Fruit fly (Drosophila melanogaster): ENCODE results near the gene GramD1B.

dm6 chr2L:3387643-3388042 lies 14.5 kb upstream of the GramD1B start, which contains the start of gene Sfp23F:
- no peak for TF ChIP-seq Pif1B (GFP tag; optimal IDR thresholded peaks at IDR 0.05)
- no peak for TF ChIP-seq EcR (GFP tag; optimal IDR thresholded peaks at IDR 0.05)
- TF ChIP-seq CG14655 (GFP tag; optimal IDR thresholded peaks at IDR 0.05), result no peak
- no peak for TF ChIP-seq CG15710 (tag; optimal IDR thresholded peaks at IDR 0.05)
- TF ChIP-seq CG34367 (tag; optimal IDR thresholded peaks at IDR 0.05), result no peak
- TF ChIP-seq CG8159 (tag; optimal IDR thresholded peaks at IDR 0.05), result no peak
